Fruit fly (Drosophila melanogaster) whole organism: ENCODE measurements around the gene nebu.

Experiments
- CG8478 ChIP-seq: fragments of >200 bp; optimal IDR thresholded peaks from 2 replicates; lab custom pipeline; 2018; ENCODE audit warnings: inconsistent platforms
- Dll ChIP-seq: fragments of >200 bp; optimal IDR thresholded peaks from 2 replicates; lab custom pipeline; 2017
- EcR ChIP-seq, 2 experiments: fragments of >200 bp; optimal IDR thresholded peaks; 2 replicates each; lab custom pipeline; 2017; ENCODE audit warnings: missing biosample characterization in 2 of 2, missing genetic modification characterization in 2 of 2, missing genetic modification reagents in 2 of 2
- pan ChIP-seq: fragments of >200 bp; optimal IDR thresholded peaks from 2 replicates; lab custom pipeline; 2017
- psq ChIP-seq: fragments of >200 bp; optimal IDR thresholded peaks from 2 replicates; lab custom pipeline; 2017
- usp ChIP-seq: fragments of >200 bp; optimal IDR thresholded peaks from 2 replicates; lab custom pipeline; 2017; ENCODE audit warnings: missing biosample characterization, missing genetic modification characterization, mixed read lengths

Gene nebu

DNA sequence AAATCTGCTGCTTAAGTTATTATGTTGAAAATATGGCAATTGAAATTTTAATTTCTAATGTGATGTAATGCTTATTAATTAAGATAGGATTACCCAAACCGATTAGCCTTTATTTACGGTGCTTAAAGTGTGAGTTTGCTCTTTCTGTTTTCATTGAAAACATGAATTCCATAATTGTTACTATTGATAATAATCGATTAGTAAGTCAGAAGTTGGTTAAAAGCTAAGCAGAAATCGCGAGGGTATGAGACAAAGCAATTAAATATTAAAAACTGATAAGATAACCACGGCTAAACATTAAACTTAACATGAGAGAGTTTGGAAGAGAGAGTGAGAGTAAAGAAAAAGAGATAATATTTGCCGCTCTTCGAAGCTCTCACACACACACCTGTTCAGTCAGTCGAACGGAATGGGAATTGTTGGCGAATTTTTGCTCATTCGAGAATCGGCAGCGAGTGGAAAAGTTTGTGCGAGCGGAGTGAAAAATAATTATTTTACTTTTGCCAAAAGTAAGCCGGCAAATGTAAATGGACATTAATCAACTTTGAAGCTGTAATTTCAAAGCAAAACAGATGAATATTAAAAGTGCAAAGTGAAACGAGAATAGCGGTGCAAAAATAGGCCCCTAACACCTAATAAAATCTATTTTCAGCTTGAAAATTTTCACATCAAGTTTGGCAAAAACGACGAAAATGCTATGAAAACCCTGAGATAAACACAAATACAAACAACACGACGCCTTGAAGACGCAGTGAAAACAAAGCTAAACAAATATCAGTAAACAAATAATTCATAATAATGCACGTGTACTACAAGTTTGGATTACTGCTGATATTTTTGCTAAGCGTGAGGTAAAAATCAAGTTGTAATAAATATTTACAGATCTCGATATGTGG is 51.9 kb downstream of the nebu start:
- TF ChIP-seq Dll (lab: Kevin White, UChicago) (no peak), psq (no peak), EcR (GFP tag; optimal IDR thresholded peaks at IDR 0.05; lab: Kevin White, UChicago) (no peak), pan (lab: Kevin White, UChicago) (no peak), usp (no peak), CG8478 (lab: Kevin White, UChicago) (no peak)

DNA sequence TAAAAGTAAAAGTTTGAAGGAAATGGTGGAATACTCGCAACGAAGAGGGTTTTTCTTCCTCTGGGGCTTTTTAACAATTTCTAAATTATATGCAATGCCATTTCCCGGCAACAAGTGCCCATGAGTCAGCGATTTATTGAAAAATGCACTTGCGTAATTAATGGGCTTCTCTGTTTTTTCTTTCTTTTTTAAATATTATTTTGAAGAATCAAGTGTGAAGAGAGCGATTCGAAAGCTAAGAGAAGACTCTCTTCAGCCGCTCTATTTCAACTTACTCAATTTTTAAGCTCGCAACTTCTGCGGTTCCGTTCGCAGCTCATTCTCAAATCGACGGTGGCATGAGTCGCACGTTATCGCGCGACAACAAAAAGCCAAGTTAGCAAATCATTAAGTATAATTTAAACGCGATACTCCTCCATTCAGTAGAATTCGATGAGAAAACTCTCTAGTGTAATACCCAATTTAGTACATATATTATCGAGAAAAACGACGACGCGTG is 53.0 kb downstream of the nebu start, which contains the start of gene CG42709:
TSS of gene CG42709 (plus strand) at position 318 of the 499 bp plus-strand sequence.
- TF ChIP-seq Dll (lab: Kevin White, UChicago) (no peak), psq (no peak), pan (lab: Kevin White, UChicago) (no peak), EcR (GFP tag; optimal IDR thresholded peaks at IDR 0.05; lab: Kevin White, UChicago) (no peak), usp (no peak), CG8478 (lab: Kevin White, UChicago) (no peak)

- TF ChIP-seq usp (no peak), psq (no peak), pan (lab: Kevin White, UChicago) (no peak), Dll (lab: Kevin White, UChicago) (no peak), EcR (GFP tag; optimal IDR thresholded peaks at IDR 0.05; lab: Kevin White, UChicago) (no peak), CG8478 (lab: Kevin White, UChicago) (no peak)
Observed at dm6 chr3L:12780997-12781396, 61.9 kb downstream of the nebu start, which contains the start of the genes CG10969 and CG17666. Gene CG10969, minus strand, starts transcription at chr3L:12781097. Gene CG17666, plus strand, starts transcription at chr3L:12781325.

dm6 chr3L:12778616-12779015 is 64.3 kb downstream of the nebu start, which contains the start of gene CG32106:
Gene CG32106, minus strand, starts transcription at chr3L:12778716.
- TF ChIP-seq pan (lab: Kevin White, UChicago) (no peak), Dll (lab: Kevin White, UChicago) (no peak), psq (no peak), usp (no peak), EcR (GFP tag; optimal IDR thresholded peaks at IDR 0.05; lab: Kevin White, UChicago) (no peak), CG8478 (lab: Kevin White, UChicago) (no peak)
